Fruit fly (Drosophila melanogaster) S2 (cell line): ENCODE results near the gene CG7872.

Experiments
- CG8478 ChIP-seq: fragments of >200 bp; optimal IDR thresholded peaks from 2 replicates; lab custom pipeline; 2018
- CTCF ChIP-seq, 2 experiments: fragments of >200 bp; optimal IDR thresholded peaks; 2 replicates each; lab custom pipeline; 2018

DNA sequence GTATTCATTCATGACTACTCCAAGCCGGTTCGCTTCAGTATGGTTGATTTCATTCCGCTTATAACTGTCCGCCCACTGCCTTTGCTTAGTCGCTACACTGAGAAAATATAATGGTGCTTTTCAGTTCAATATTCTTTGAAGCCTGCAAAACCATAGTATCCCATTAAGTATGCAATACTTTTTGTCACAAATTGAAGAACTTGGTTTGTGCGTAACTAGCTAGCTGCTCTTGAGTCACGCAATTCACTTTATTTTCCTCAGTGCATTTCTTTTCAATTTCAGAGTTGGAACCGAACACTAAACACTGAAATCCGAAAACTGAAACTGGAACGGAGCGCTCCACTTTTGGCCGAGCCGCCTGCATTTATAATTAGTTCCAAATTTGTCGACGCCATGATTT lies 21.7 kb downstream of the CG7872 start:
- TF ChIP-seq CTCF (optimal IDR thresholded peaks at IDR 0.05; lab: Kevin White, UChicago) (no peak), CG8478 (lab: Kevin White, UChicago) (no peak)
